Fruit fly (Drosophila melanogaster): ENCODE results near the gene CG3339.

Gene CG3339

dm6 chr3R:27288202-27289135 lies 33.7 kb downstream of the CG3339 start, which contains the start of the genes bigmax and Hmu (continued):
- TF ChIP-seq pdm3 (GFP tag; optimal IDR thresholded peaks at IDR 0.05) (peak; percentile 76), eg (GFP tag; IDR thresholded peaks at IDR 0.05) (peak; percentile 85), CG8119 (GFP tag; IDR thresholded peaks at IDR 0.05) (peak; percentile 62; the same call in 2 of the 3 replicates), topi (GFP tag; optimal IDR thresholded peaks at IDR 0.05) (peak; percentile 77), lz (GFP tag; optimal IDR thresholded peaks at IDR 0.05) (peak; percentile 89), fkh (GFP tag; optimal IDR thresholded peaks at IDR 0.05) (peak; percentile 31), vri (GFP tag; optimal IDR thresholded peaks at IDR 0.05) (peak; percentile 68), CG34406 (GFP tag; optimal IDR thresholded peaks at IDR 0.05) (peak; percentile 71), Ets21C (GFP tag; optimal IDR thresholded peaks at IDR 0.05) (peak; percentile 80), Hr39 (GFP tag; optimal IDR thresholded peaks at IDR 0.05) (peak; percentile 87), CG11902 (GFP tag; optimal IDR thresholded peaks at IDR 0.05) (peak; percentile 71)

dm6 chr3R:27283645-27284044 lies 38.5 kb downstream of the CG3339 start, which contains the start of gene CG3368:
TSS of gene CG3368 (plus strand) at chr3R:27283780.
- no peak for TF ChIP-seq dac (GFP tag; optimal IDR thresholded peaks at IDR 0.05)
- TF ChIP-seq CG11902 (GFP tag; optimal IDR thresholded peaks at IDR 0.05): no peak
- TF ChIP-seq Ets96B (tag; optimal IDR thresholded peaks at IDR 0.05): no peak
- TF ChIP-seq net (GFP tag; optimal IDR thresholded peaks at IDR 0.05): no peak
- TF ChIP-seq ss (GFP tag; optimal IDR thresholded peaks at IDR 0.05): no peak
- TF ChIP-seq achi (GFP tag; optimal IDR thresholded peaks at IDR 0.05): no peak
- TF ChIP-seq Hr39 (GFP tag; optimal IDR thresholded peaks at IDR 0.05): no peak
- no peak for TF ChIP-seq CG31627 (GFP tag; optimal IDR thresholded peaks at IDR 0.05)
- TF ChIP-seq spab (GFP tag; optimal IDR thresholded peaks at IDR 0.05): no peak
- no peak for TF ChIP-seq Smox (GFP tag; optimal IDR thresholded peaks at IDR 0.05)
- peak; percentile 9 for TF ChIP-seq Eip93F (GFP tag; optimal IDR thresholded peaks at IDR 0.05)
- no peak for TF ChIP-seq CG6276 (GFP tag; optimal IDR thresholded peaks at IDR 0.05)
- peak; percentile 2 for TF ChIP-seq CG1621 (tag; optimal IDR thresholded peaks at IDR 0.05)
- TF ChIP-seq CG11294 (GFP tag; IDR thresholded peaks at IDR 0.05): no peak
- TF ChIP-seq CG6808 (GFP tag; optimal IDR thresholded peaks at IDR 0.05): peak; percentile 71

dm6 chr3R:27282286-27282685 lies 39.8 kb downstream of the CG3339 start, which contains the start of gene mrt:
TSS of gene mrt (minus strand) at chr3R:27282661.
- peak; percentile 15 for TF ChIP-seq CG7368 (GFP tag; optimal IDR thresholded peaks at IDR 0.05)
- TF ChIP-seq CG6854 (GFP tag; optimal IDR thresholded peaks at IDR 0.05): no peak
- peak; percentile 52 for TF ChIP-seq CG4318 (GFP tag; optimal IDR thresholded peaks at IDR 0.05)
- TF ChIP-seq CG8319 (GFP tag; optimal IDR thresholded peaks at IDR 0.05): no peak
- TF ChIP-seq CG6276 (GFP tag; optimal IDR thresholded peaks at IDR 0.05): peak; percentile 62
- peak; percentile 53 for TF ChIP-seq acj6 (GFP tag; optimal IDR thresholded peaks at IDR 0.05)
- no peak for TF ChIP-seq Eip93F (GFP tag; optimal IDR thresholded peaks at IDR 0.05)
- TF ChIP-seq CG1621 (tag; optimal IDR thresholded peaks at IDR 0.05): no peak
- peak; percentile 72 for TF ChIP-seq Hr4 (GFP tag; optimal IDR thresholded peaks at IDR 0.05)
- TF ChIP-seq fd85E (GFP tag; optimal IDR thresholded peaks at IDR 0.05): no peak
- peak; percentile 72 for TF ChIP-seq OdsH (GFP tag; optimal IDR thresholded peaks at IDR 0.05)
- TF ChIP-seq CG15336 (GFP tag; IDR thresholded peaks at IDR 0.05): peak; percentile 60
- peak; percentile 58 for TF ChIP-seq cyc (GFP tag; optimal IDR thresholded peaks at IDR 0.05)
- peak; percentile 26; the same call in 1 of the 2 replicates for TF ChIP-seq CG11294 (GFP tag; IDR thresholded peaks at IDR 0.05)
- TF ChIP-seq Hr38 (GFP tag; optimal IDR thresholded peaks at IDR 0.05): no peak
- peak; percentile 44 for TF ChIP-seq CG11762 (GFP tag; optimal IDR thresholded peaks at IDR 0.05; ENCODE audit: insufficient read depth)
- TF ChIP-seq spab (GFP tag; optimal IDR thresholded peaks at IDR 0.05): peak; percentile 28
- peak; percentile 50 for TF ChIP-seq CG6792 (GFP tag; optimal IDR thresholded peaks at IDR 0.05)
- TF ChIP-seq svp (GFP tag): peak; percentile 71
- peak; percentile 66; the same call in 2 of the 3 replicates for TF ChIP-seq eg (GFP tag; IDR thresholded peaks at IDR 0.05)
- peak; percentile 48 for TF ChIP-seq Sox15 (GFP tag; optimal IDR thresholded peaks at IDR 0.05)
- no peak for TF ChIP-seq fkh (GFP tag; optimal IDR thresholded peaks at IDR 0.05)
- peak; percentile 55 for TF ChIP-seq Eip75B (GFP tag; optimal IDR thresholded peaks at IDR 0.05)
- TF ChIP-seq CG10669 (GFP tag; optimal IDR thresholded peaks at IDR 0.05): peak; percentile 60
- no peak for TF ChIP-seq Lpt (GFP tag; optimal IDR thresholded peaks at IDR 0.05)
- TF ChIP-seq CG9139 (GFP tag; optimal IDR thresholded peaks at IDR 0.05): peak; percentile 32
- peak; percentile 92 for TF ChIP-seq Eip78C (GFP tag)
- TF ChIP-seq CG3032 (tag; optimal IDR thresholded peaks at IDR 0.05): peak; percentile 60
- peak; percentile 67 for TF ChIP-seq CG31627 (GFP tag; optimal IDR thresholded peaks at IDR 0.05)
- peak; percentile 65 for TF ChIP-seq Hr39 (GFP tag; optimal IDR thresholded peaks at IDR 0.05)
- peak; percentile 40 for TF ChIP-seq CG3919 (GFP tag; optimal IDR thresholded peaks at IDR 0.05)

Data from whole organism, prepupa.